Worm (Caenorhabditis elegans): ENCODE data around the gene K02F6.5.

DNA sequence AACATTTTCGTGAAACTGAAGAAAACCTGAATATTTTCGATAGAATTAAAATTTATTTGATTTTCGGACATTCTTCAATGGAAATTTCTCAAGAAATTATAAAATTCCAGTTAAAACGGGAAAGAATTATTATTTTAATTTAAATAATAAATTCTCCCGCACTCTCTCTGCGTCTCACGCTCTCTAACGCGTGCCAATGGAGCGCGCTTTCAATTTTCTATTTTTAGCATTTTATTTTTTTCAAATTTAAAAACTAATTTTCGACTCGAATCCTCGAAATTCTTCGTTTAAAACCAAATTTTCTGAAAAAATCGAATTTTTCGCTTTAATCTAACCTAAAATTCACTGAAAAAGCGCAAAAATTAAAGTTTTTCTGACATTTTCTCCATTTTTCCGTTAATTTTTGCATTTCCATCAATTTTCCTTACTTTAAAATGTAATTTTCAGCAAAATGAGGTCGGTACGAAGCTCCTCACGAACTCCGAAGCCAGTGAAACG lies 30.1 kb upstream of the K02F6.5 start, which contains the start of gene gbas-1:
- TF ChIP-seq nhr-237 (tag; optimal IDR thresholded peaks at IDR 0.05): no peak
- peak; percentile 65 to 66 for TF ChIP-seq lsy-2 (tag; optimal IDR thresholded peaks at IDR 0.05)
- TF ChIP-seq unc-62 (GFP tag; optimal IDR thresholded peaks at IDR 0.05): no peak
- TF ChIP-seq ztf-11 (tag; optimal IDR thresholded peaks at IDR 0.05): no peak
- no peak for TF ChIP-seq unc-98 (GFP tag; IDR thresholded peaks at IDR 0.05)
- TF ChIP-seq C04F5.9 (tag; optimal IDR thresholded peaks at IDR 0.05): peak; percentile 17
- no peak for TF ChIP-seq ceh-90 (tag; optimal IDR thresholded peaks at IDR 0.05)

Measured in whole organism, L1 larva.